Worm (Caenorhabditis elegans): Measurements from ENCODE around the gene inx-9.
A peak's percentile ranks its signal among the peaks of the same experiment; 100 is the strongest.

Gene inx-9

ce11 chrIV:11644705-11645104 is 31.4 kb upstream of the inx-9 start:
- TF ChIP-seq ztf-29 (GFP tag; IDR thresholded peaks at IDR 0.05), result no peak
- no peak for TF ChIP-seq flt-1 (GFP tag; IDR thresholded peaks at IDR 0.05)
- TF ChIP-seq cog-1 (tag; optimal IDR thresholded peaks at IDR 0.05), result no peak
- TF ChIP-seq tab-1 (GFP tag; IDR thresholded peaks at IDR 0.05), result no peak
- TF ChIP-seq T22C8.4 (GFP tag; IDR thresholded peaks at IDR 0.05), result no peak
- no peak for TF ChIP-seq med-1 (GFP tag; optimal IDR thresholded peaks at IDR 0.05; ENCODE audit: insufficient read depth)
- TF ChIP-seq ref-1 (GFP tag; conservative IDR thresholded peaks at IDR 0.05), result no peak
- TF ChIP-seq ztf-23 (GFP tag; IDR thresholded peaks at IDR 0.05), result no peak
- no peak for TF ChIP-seq klf-2 (GFP tag; conservative IDR thresholded peaks at IDR 0.05)

ce11 chrIV:11645354-11645753 is 30.8 kb upstream of the inx-9 start:
- TF ChIP-seq flt-1 (GFP tag; IDR thresholded peaks at IDR 0.05), result no peak
- no peak for TF ChIP-seq ztf-29 (GFP tag; IDR thresholded peaks at IDR 0.05)
- no peak for TF ChIP-seq T22C8.4 (GFP tag; IDR thresholded peaks at IDR 0.05)
- TF ChIP-seq klf-2 (GFP tag; conservative IDR thresholded peaks at IDR 0.05), result no peak
- no peak for TF ChIP-seq med-1 (GFP tag; optimal IDR thresholded peaks at IDR 0.05; ENCODE audit: insufficient read depth)
- TF ChIP-seq tab-1 (GFP tag; IDR thresholded peaks at IDR 0.05), result no peak
- TF ChIP-seq cog-1 (tag; optimal IDR thresholded peaks at IDR 0.05), result no peak
- no peak for TF ChIP-seq ztf-23 (GFP tag; IDR thresholded peaks at IDR 0.05)
- no peak for TF ChIP-seq ref-1 (GFP tag; conservative IDR thresholded peaks at IDR 0.05)

ce11 chrIV:11646908-11647307 is 29.2 kb upstream of the inx-9 start:
- TF ChIP-seq tab-1 (GFP tag; IDR thresholded peaks at IDR 0.05), result no peak
- TF ChIP-seq cog-1 (tag; optimal IDR thresholded peaks at IDR 0.05), result no peak
- no peak for TF ChIP-seq flt-1 (GFP tag; IDR thresholded peaks at IDR 0.05)

ce11 chrIV:11649031-11649430 is 27.1 kb upstream of the inx-9 start, which contains the start of gene ZK809.8:
Gene ZK809.8 (minus strand): TSS chrIV:11649064.
- no peak for TF ChIP-seq cog-1 (tag; optimal IDR thresholded peaks at IDR 0.05)
- TF ChIP-seq ztf-23 (GFP tag; IDR thresholded peaks at IDR 0.05), result no peak
- no peak for TF ChIP-seq tab-1 (GFP tag; IDR thresholded peaks at IDR 0.05)
- TF ChIP-seq ref-1 (GFP tag; conservative IDR thresholded peaks at IDR 0.05), result no peak
- TF ChIP-seq klf-2 (GFP tag; conservative IDR thresholded peaks at IDR 0.05), result no peak
- no peak for TF ChIP-seq flt-1 (GFP tag; IDR thresholded peaks at IDR 0.05)
- no peak for TF ChIP-seq ztf-29 (GFP tag; IDR thresholded peaks at IDR 0.05)
- no peak for TF ChIP-seq T22C8.4 (GFP tag; IDR thresholded peaks at IDR 0.05)
- no peak for TF ChIP-seq med-1 (GFP tag; optimal IDR thresholded peaks at IDR 0.05; ENCODE audit: insufficient read depth)

ce11 chrIV:11650344-11650743 is 25.8 kb upstream of the inx-9 start:
- no peak for TF ChIP-seq tab-1 (GFP tag; IDR thresholded peaks at IDR 0.05)
- TF ChIP-seq ztf-23 (GFP tag; IDR thresholded peaks at IDR 0.05), result no peak
- TF ChIP-seq klf-2 (GFP tag; conservative IDR thresholded peaks at IDR 0.05), result no peak
- TF ChIP-seq ztf-29 (GFP tag; IDR thresholded peaks at IDR 0.05), result no peak
- no peak for TF ChIP-seq cog-1 (tag; optimal IDR thresholded peaks at IDR 0.05)

ce11 chrIV:11651965-11652453 is 24.1 kb upstream of the inx-9 start, which contains the start of the genes acl-3 and ndub-6:
Gene acl-3 (minus strand): TSS chrIV:11652023.
Gene ndub-6 (plus strand): TSS chrIV:11652403.
- TF ChIP-seq ztf-29 (GFP tag; IDR thresholded peaks at IDR 0.05) (peak; percentile 59; the same call in 1 of the 2 replicates), flt-1 (GFP tag; IDR thresholded peaks at IDR 0.05) (no peak)

- TF ChIP-seq T22C8.4 (GFP tag; IDR thresholded peaks at IDR 0.05) (no peak), ztf-29 (GFP tag; IDR thresholded peaks at IDR 0.05) (no peak), ref-1 (GFP tag; conservative IDR thresholded peaks at IDR 0.05) (no peak), flt-1 (GFP tag; IDR thresholded peaks at IDR 0.05) (no peak), med-1 (GFP tag; optimal IDR thresholded peaks at IDR 0.05; ENCODE audit: insufficient read depth) (no peak), tab-1 (GFP tag; IDR thresholded peaks at IDR 0.05) (no peak), klf-2 (GFP tag; conservative IDR thresholded peaks at IDR 0.05) (no peak), cog-1 (tag; optimal IDR thresholded peaks at IDR 0.05) (no peak), ztf-23 (GFP tag; IDR thresholded peaks at IDR 0.05) (no peak)
Measured at ce11 chrIV:11655370-11655769, 20.8 kb upstream of the inx-9 start, which contains the start of gene ent-1. Gene ent-1 (minus strand): TSS chrIV:11655470.

ce11 chrIV:11656144-11656780 is 19.9 kb upstream of the inx-9 start, which contains the start of gene ZK809.5:
Gene ZK809.5 (plus strand): TSS chrIV:11656730.
- TF ChIP-seq T22C8.4 (GFP tag; IDR thresholded peaks at IDR 0.05) (no peak), ztf-23 (GFP tag; IDR thresholded peaks at IDR 0.05) (no peak), cog-1 (tag; optimal IDR thresholded peaks at IDR 0.05) (no peak), klf-2 (GFP tag; conservative IDR thresholded peaks at IDR 0.05) (no peak), tab-1 (GFP tag; IDR thresholded peaks at IDR 0.05) (no peak), ztf-29 (GFP tag; IDR thresholded peaks at IDR 0.05) (no peak), flt-1 (GFP tag; IDR thresholded peaks at IDR 0.05) (no peak), ref-1 (GFP tag; conservative IDR thresholded peaks at IDR 0.05) (no peak), med-1 (GFP tag; optimal IDR thresholded peaks at IDR 0.05; ENCODE audit: insufficient read depth) (no peak)

- TF ChIP-seq ztf-29 (GFP tag; IDR thresholded peaks at IDR 0.05) (no peak), ztf-23 (GFP tag; IDR thresholded peaks at IDR 0.05) (no peak), T22C8.4 (GFP tag; IDR thresholded peaks at IDR 0.05) (no peak), klf-2 (GFP tag; conservative IDR thresholded peaks at IDR 0.05) (no peak), med-1 (GFP tag; optimal IDR thresholded peaks at IDR 0.05; ENCODE audit: insufficient read depth) (no peak), cog-1 (tag; optimal IDR thresholded peaks at IDR 0.05) (no peak), ref-1 (GFP tag; conservative IDR thresholded peaks at IDR 0.05) (no peak), flt-1 (GFP tag; IDR thresholded peaks at IDR 0.05) (no peak), tab-1 (GFP tag; IDR thresholded peaks at IDR 0.05) (no peak)
Measured at ce11 chrIV:11659794-11660312, 16.3 kb upstream of the inx-9 start, which contains the start of gene ZK792.1. Gene ZK792.1 (plus strand): TSS chrIV:11659844.

ce11 chrIV:11665010-11665409 is 11.1 kb upstream of the inx-9 start, which contains the start of gene ZK809.9:
Gene ZK809.9 (plus strand): TSS chrIV:11665310.
- TF ChIP-seq flt-1 (GFP tag; IDR thresholded peaks at IDR 0.05), result no peak
